Worm (Caenorhabditis elegans) whole organism, L3 larva: ENCODE measurements around the gene srh-128.
"Not testable (repeated sequence)": the region's sequence is repeated elsewhere in the genome, so short reads cannot be mapped to it uniquely, and the experiment has no call there.

Experiments
- R02D3.7 ChIP-seq: fragments of 150-350 bp; optimal IDR thresholded peaks from 2 replicates; lab custom pipeline; 2014; ENCODE audit warnings: missing biosample characterization, missing genetic modification characterization
- ZK546.5 ChIP-seq: sonication (generic microtip); optimal IDR thresholded peaks from 2 replicates; lab custom pipeline; 2017; ENCODE audit warnings: missing biosample characterization, missing genetic modification characterization
- ceh-16 ChIP-seq: sonication (generic microtip); optimal IDR thresholded peaks from 2 replicates; lab custom pipeline; 2017; ENCODE audit warnings: missing biosample characterization, missing genetic modification characterization
- ceh-28 ChIP-seq: fragments of 150-350 bp; optimal IDR thresholded peaks from 2 replicates; lab custom pipeline; 2014; ENCODE audit warnings: missing biosample characterization, missing genetic modification reagents, missing genetic modification characterization
- ceh-9 ChIP-seq: sonication (generic microtip); optimal IDR thresholded peaks from 2 replicates; lab custom pipeline; 2018; ENCODE audit warnings: missing biosample characterization, missing genetic modification characterization
- egl-27 ChIP-seq: sonication (generic microtip); optimal IDR thresholded peaks from 4 replicates; lab custom pipeline; 2017; ENCODE audit warnings: missing biosample characterization, missing genetic modification reagents, missing genetic modification characterization
- elt-1 ChIP-seq: fragments of 150-350 bp; optimal IDR thresholded peaks from 2 replicates; lab custom pipeline; 2014; ENCODE audit warnings: missing biosample characterization, missing genetic modification characterization
- elt-2 ChIP-seq: sonication (generic microtip); optimal IDR thresholded peaks from 2 replicates; lab custom pipeline; 2016; ENCODE audit warnings: missing genetic modification reagents, mild to moderate bottlenecking, missing genetic modification characterization, missing compliant biosample characterization
- fkh-10 ChIP-seq: sonication (generic microtip); optimal IDR thresholded peaks from 2 replicates; lab custom pipeline; 2017; ENCODE audit warnings: missing biosample characterization, missing genetic modification reagents, missing genetic modification characterization
- fkh-2 ChIP-seq: fragments of 150-350 bp; optimal IDR thresholded peaks from 2 replicates; lab custom pipeline; 2014; ENCODE audit warnings: missing biosample characterization, missing genetic modification reagents, missing genetic modification characterization
- fos-1 ChIP-seq: fragments of 150-350 bp; optimal IDR thresholded peaks from 2 replicates; lab custom pipeline; 2014; ENCODE audit warnings: missing biosample characterization, missing genetic modification characterization
- hmg-11 ChIP-seq: sonication (generic microtip); optimal IDR thresholded peaks from 2 replicates; lab custom pipeline; 2016; ENCODE audit warnings: missing genetic modification characterization, missing compliant biosample characterization
- jun-1 ChIP-seq: fragments of 150-350 bp; optimal IDR thresholded peaks from 2 replicates; lab custom pipeline; 2014; ENCODE audit warnings: missing biosample characterization, missing genetic modification reagents, missing genetic modification characterization
- lsy-12 ChIP-seq: sonication (generic microtip); optimal IDR thresholded peaks from 2 replicates; lab custom pipeline; 2016; ENCODE audit warnings: mild to moderate bottlenecking, missing genetic modification characterization, missing compliant biosample characterization
- nhr-12 ChIP-seq: fragments of 150-350 bp; optimal IDR thresholded peaks from 2 replicates; lab custom pipeline; 2014; ENCODE audit warnings: missing biosample characterization, missing genetic modification characterization
- nhr-25 ChIP-seq: sonication (generic microtip); optimal IDR thresholded peaks from 2 replicates; lab custom pipeline; 2017; ENCODE audit warnings: missing biosample characterization, missing genetic modification characterization
- nhr-43 ChIP-seq: sonication (generic microtip); optimal IDR thresholded peaks from 2 replicates; lab custom pipeline; 2016; ENCODE audit warnings: mild to moderate bottlenecking, missing genetic modification characterization, missing compliant biosample characterization; ENCODE audit not compliant: poor library complexity, severe bottlenecking
- nhr-67 ChIP-seq: fragments of 150-350 bp; optimal IDR thresholded peaks from 2 replicates; lab custom pipeline; 2014; ENCODE audit warnings: missing biosample characterization, missing genetic modification characterization
- sea-2 ChIP-seq: fragments of 150-350 bp; sonication (generic microtip); optimal IDR thresholded peaks from 4 replicates; lab custom pipeline; 2014; ENCODE audit warnings: missing biosample characterization, missing genetic modification reagents, missing genetic modification characterization
- skn-1 ChIP-seq: fragments of 150-350 bp; optimal IDR thresholded peaks from 2 replicates; lab custom pipeline; 2014; ENCODE audit warnings: missing biosample characterization, missing genetic modification characterization
- snpc-4 ChIP-seq: fragments of 150-350 bp; optimal IDR thresholded peaks from 2 replicates; lab custom pipeline; 2014; ENCODE audit warnings: missing biosample characterization, missing genetic modification characterization
- tbx-2 ChIP-seq: sonication (generic microtip); optimal IDR thresholded peaks from 2 replicates; lab custom pipeline; 2016; ENCODE audit warnings: mild to moderate bottlenecking, missing genetic modification characterization, missing compliant biosample characterization
- unc-39 ChIP-seq: sonication (generic microtip); optimal IDR thresholded peaks from 4 replicates; lab custom pipeline; 2017; ENCODE audit warnings: missing biosample characterization, missing genetic modification characterization
- ztf-11 ChIP-seq: fragments of 150-350 bp; optimal IDR thresholded peaks from 2 replicates; lab custom pipeline; 2014; ENCODE audit warnings: missing biosample characterization, missing genetic modification characterization

The srh-128 gene

ce11 chrII:2695079-2695478 is 10.0 kb downstream of the srh-128 start:
- no peak for TF ChIP-seq snpc-4 (tag; lab: Kevin White, UChicago)
- TF ChIP-seq fkh-10 (GFP tag; lab: Kevin White, UChicago), result peak; percentile 56
- TF ChIP-seq R02D3.7 (tag; lab: Kevin White, UChicago), result no peak
- TF ChIP-seq egl-27 (tag; lab: Kevin White, UChicago), result no peak
- TF ChIP-seq skn-1 (tag; lab: Kevin White, UChicago), result no peak
- no peak for TF ChIP-seq ZK546.5 (tag; lab: Kevin White, UChicago)

- TF ChIP-seq elt-1 (no peak), egl-27 (tag; lab: Kevin White, UChicago) (no peak)
Measured at ce11 chrII:2692476-2692875, 12.6 kb downstream of the srh-128 start, which contains the start of gene set-11. set-11 (minus strand) TSS chrII:2692576.

- no peak for TF ChIP-seq ZK546.5 (tag; lab: Kevin White, UChicago)
Measured at ce11 chrII:2690080-2690479, 15.0 kb downstream of the srh-128 start, which contains the start of gene nspf-3. nspf-3 (minus strand) TSS chrII:2690180.

ce11 chrII:2688616-2689015 is 16.5 kb downstream of the srh-128 start, which contains the start of gene nspf-2:
nspf-2 (plus strand) TSS chrII:2688916.
- TF ChIP-seq elt-2 (tag; lab: Kevin White, UChicago); fos-1 (tag; lab: Kevin White, UChicago); elt-1: not testable (repeated sequence)
- TF ChIP-seq, all 47 proteins: peak for 0; not testable (repeated sequence) for 47

- TF ChIP-seq fkh-2 (no peak), ztf-11 (no peak), lsy-12 (no peak), tbx-2 (tag; lab: Kevin White, UChicago) (no peak), nhr-43 (tag; lab: Kevin White, UChicago) (no peak), jun-1 (no peak), ceh-9 (tag; lab: Kevin White, UChicago) (no peak), elt-2 (tag; lab: Kevin White, UChicago) (no peak), sea-2 (GFP tag; lab: Kevin White, UChicago) (no peak), egl-27 (tag; lab: Kevin White, UChicago) (no peak), ceh-16 (tag; lab: Kevin White, UChicago) (no peak), nhr-25 (tag; lab: Kevin White, UChicago) (no peak), nhr-67 (tag; lab: Kevin White, UChicago) (no peak)
Measured at ce11 chrII:2686985-2687675, 18.0 kb downstream of the srh-128 start, which contains the start of the genes sup-9 and nspf-1. sup-9 (minus strand) TSS chrII:2687027. nspf-1 (plus strand) TSS chrII:2687625.

ce11 chrII:2684783-2685182 is 20.3 kb downstream of the srh-128 start:
- TF ChIP-seq nhr-67 (tag; lab: Kevin White, UChicago), result no peak
- no peak for TF ChIP-seq ceh-28 (tag; lab: Kevin White, UChicago)
- no peak for TF ChIP-seq R02D3.7 (tag; lab: Kevin White, UChicago)
- TF ChIP-seq unc-39 (tag; lab: Kevin White, UChicago), result no peak
- TF ChIP-seq fos-1 (tag; lab: Kevin White, UChicago), result no peak
- no peak for TF ChIP-seq nhr-43 (tag; lab: Kevin White, UChicago)
- no peak for TF ChIP-seq nhr-12 (tag; lab: Kevin White, UChicago)
- no peak for TF ChIP-seq hmg-11 (tag; lab: Kevin White, UChicago)
- no peak for TF ChIP-seq fkh-10 (GFP tag; lab: Kevin White, UChicago)

ce11 chrII:2684208-2684607 is 20.9 kb downstream of the srh-128 start, which contains the start of gene ceh-87:
ceh-87 (minus strand) TSS chrII:2684308.
- TF ChIP-seq skn-1 (tag; lab: Kevin White, UChicago), result no peak
- TF ChIP-seq, all 47 proteins: peak for 0

ce11 chrII:2681118-2681517 is 24.0 kb downstream of the srh-128 start, which contains the start of gene F34D6.1:
F34D6.1 (minus strand) TSS chrII:2681218.
- TF ChIP-seq ZK546.5 (tag; lab: Kevin White, UChicago) (no peak), jun-1 (no peak), ceh-16 (tag; lab: Kevin White, UChicago) (no peak)
